Fruit fly (Drosophila melanogaster) whole organism, adult: Measurements from ENCODE around the gene CG18731.

Experiments used
- CG11617 ChIP-seq: fragments of 200-800 bp; sonication (Bioruptor generic); optimal IDR thresholded peaks from 2 replicates; lab custom pipeline; 2017; ENCODE audit warnings: mild to moderate bottlenecking, missing biosample characterization, missing genetic modification reagents, missing genetic modification characterization
- CG12768 ChIP-seq: fragments of 200-800 bp; sonication (Bioruptor generic); optimal IDR thresholded peaks from 2 replicates; lab custom pipeline; 2017; ENCODE audit warnings: missing biosample characterization, missing genetic modification characterization, mild to moderate bottlenecking, moderate library complexity, missing genetic modification reagents
- CG33017 ChIP-seq: fragments of 200-800 bp; sonication (Bioruptor generic); optimal IDR thresholded peaks from 2 replicates; lab custom pipeline; 2018; ENCODE audit warnings: missing biosample characterization, mild to moderate bottlenecking, missing genetic modification characterization, moderate library complexity
- CG5204 ChIP-seq: fragments of 200-800 bp; sonication (Bioruptor generic); optimal IDR thresholded peaks from 2 replicates; lab custom pipeline; 2016; ENCODE audit warnings: missing biosample characterization, missing genetic modification characterization
- CG7101 ChIP-seq: fragments of 200-800 bp; sonication (Bioruptor generic); optimal IDR thresholded peaks from 2 replicates; lab custom pipeline; 2018; ENCODE audit warnings: missing biosample characterization, mild to moderate bottlenecking, missing genetic modification characterization, moderate library complexity
- Clk ChIP-seq: fragments of 200-800 bp; sonication (Bioruptor generic); optimal IDR thresholded peaks from 2 replicates; lab custom pipeline; 2017; ENCODE audit warnings: missing biosample characterization, missing genetic modification characterization
- Crg-1 ChIP-seq: fragments of 200-800 bp; sonication (Bioruptor generic); optimal IDR thresholded peaks from 2 replicates; lab custom pipeline; 2016; ENCODE audit warnings: missing biosample characterization, missing genetic modification characterization
- Hr96 ChIP-seq: fragments of 200-800 bp; sonication (Bioruptor generic); optimal IDR thresholded peaks from 2 replicates; lab custom pipeline; 2016; ENCODE audit warnings: missing biosample characterization, missing genetic modification characterization
- Mnt ChIP-seq: fragments of 200-800 bp; sonication (Bioruptor generic); optimal IDR thresholded peaks from 2 replicates; lab custom pipeline; 2016; ENCODE audit warnings: missing biosample characterization, mild to moderate bottlenecking, missing genetic modification characterization
- cic ChIP-seq: fragments of 200-800 bp; sonication (Bioruptor generic); optimal IDR thresholded peaks from 2 replicates; lab custom pipeline; 2017; ENCODE audit warnings: missing biosample characterization, mild to moderate bottlenecking, missing genetic modification characterization, moderate library complexity
- cnc ChIP-seq, 2 experiments: fragments of >200 bp; optimal IDR thresholded peaks; 2 replicates each; lab custom pipeline; 2017
- kay ChIP-seq: fragments of 200-800 bp; sonication (Bioruptor generic); peaks from one replicate; lab custom pipeline; 2016; ENCODE audit warnings: missing biosample characterization, missing genetic modification characterization, borderline replicate concordance
- pad ChIP-seq: fragments of 200-800 bp; sonication (Bioruptor generic); optimal IDR thresholded peaks from 3 replicates; lab custom pipeline; 2017; ENCODE audit warnings: missing biosample characterization, missing genetic modification characterization, mild to moderate bottlenecking, moderate library complexity, missing genetic modification reagents

- TF ChIP-seq CG11617 (GFP tag; lab: Kevin White, UChicago) (no peak), Mnt (GFP tag; lab: Kevin White, UChicago) (no peak), CG7101 (no peak), Crg-1 (GFP tag; lab: Kevin White, UChicago) (no peak), Hr96 (no peak), cic (no peak), CG5204 (GFP tag; lab: Kevin White, UChicago) (no peak), CG33017 (tag; lab: Kevin White, UChicago) (no peak), pad (GFP tag; lab: Kevin White, UChicago) (no peak), CG12768 (GFP tag; lab: Kevin White, UChicago) (no peak), Clk (GFP tag; lab: Kevin White, UChicago) (no peak), kay (GFP tag; lab: Kevin White, UChicago) (no peak), cnc (optimal IDR thresholded peaks at IDR 0.05; lab: Kevin White, UChicago) (no peak)
These were observed 27.0 kb upstream of the CG18731 start for dm6 chr3R:29697841-29698240.
